Worm (Caenorhabditis elegans): ENCODE measurements around the gene str-3.

DNA sequence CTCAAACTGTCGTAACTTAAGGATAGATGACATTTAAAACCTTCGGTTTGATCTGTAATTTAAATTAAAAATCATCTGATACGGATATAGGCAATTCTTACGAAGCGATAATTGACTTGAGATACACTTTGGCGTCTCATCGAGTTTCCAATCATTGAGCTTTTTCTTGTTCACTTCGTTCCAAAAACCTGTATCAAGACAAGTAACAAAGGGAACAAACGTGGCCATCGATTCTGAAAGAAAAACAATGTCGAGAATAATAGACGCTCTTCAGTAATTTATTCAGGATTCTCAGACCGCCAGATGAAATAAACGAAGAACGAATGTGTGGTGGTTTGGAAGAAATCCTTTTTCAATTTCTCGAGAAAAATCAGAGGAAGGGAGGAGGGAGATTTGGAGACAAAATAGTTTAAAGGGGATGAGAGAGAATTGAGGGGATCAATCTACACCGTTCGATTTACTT is 19.3 kb downstream of the str-3 start, which contains the start of gene atg-7:
- TF ChIP-seq T22C8.4 (GFP tag; IDR thresholded peaks at IDR 0.05), result no peak
- TF ChIP-seq cog-1 (tag; optimal IDR thresholded peaks at IDR 0.05), result no peak
- TF ChIP-seq flt-1 (GFP tag; IDR thresholded peaks at IDR 0.05), result no peak
- no peak for TF ChIP-seq ztf-23 (GFP tag; IDR thresholded peaks at IDR 0.05)
- no peak for TF ChIP-seq ztf-29 (GFP tag; IDR thresholded peaks at IDR 0.05)
- no peak for TF ChIP-seq med-1 (GFP tag; optimal IDR thresholded peaks at IDR 0.05; ENCODE audit: insufficient read depth)
